Worm (Caenorhabditis elegans) whole organism, young adult: Measurements from ENCODE around the gene Y105C5B.8.
"Not testable (repeated sequence)": the region's sequence is repeated elsewhere in the genome, so short reads cannot be mapped to it uniquely, and the experiment has no call there.

Source experiments
- B0261.1 ChIP-seq: sonication (generic microtip); optimal IDR thresholded peaks from 2 replicates; lab custom pipeline; 2016; ENCODE audit warnings: mild to moderate bottlenecking, missing genetic modification characterization, moderate library complexity, missing compliant biosample characterization
- B0336.3 ChIP-seq: fragments of 200-800 bp; sonication (Bioruptor generic); IDR thresholded peaks from 2 replicates; pipeline ENCODE4 v1.3.6; 2022; ENCODE audit warnings: missing genetic modification characterization, missing compliant biosample characterization
- F23B12.7 ChIP-seq: sonication (generic microtip); optimal IDR thresholded peaks from 2 replicates; lab custom pipeline; 2017; ENCODE audit warnings: missing genetic modification characterization, mild to moderate bottlenecking, missing compliant biosample characterization, antibody characterized with exemption, moderate library complexity; ENCODE audit not compliant: insufficient read depth
- F33H1.4 ChIP-seq: fragments of 200-800 bp; sonication (Bioruptor generic); IDR thresholded peaks from 2 replicates; pipeline ENCODE4 v1.3.6; 2022; ENCODE audit warnings: missing genetic modification reagents, missing genetic modification characterization, missing compliant biosample characterization
- T07F8.4 ChIP-seq: sonication (generic microtip); optimal IDR thresholded peaks from 2 replicates; lab custom pipeline; 2016; ENCODE audit warnings: mild to moderate bottlenecking, missing genetic modification characterization, moderate library complexity, missing compliant biosample characterization
- Y53F4B.3 ChIP-seq: fragments of 200-800 bp; sonication (Bioruptor generic); IDR thresholded peaks from 2 replicates; pipeline ENCODE4 v1.3.6; 2022; ENCODE audit warnings: missing genetic modification reagents, missing genetic modification characterization, missing compliant biosample characterization
- Y56A3A.18 ChIP-seq: fragments of 200-800 bp; sonication (Bioruptor generic); IDR thresholded peaks from 2 replicates; pipeline ENCODE4 v1.3.6; 2022; ENCODE audit warnings: missing genetic modification reagents, missing genetic modification characterization, missing compliant biosample characterization
- ZK185.1 ChIP-seq: sonication (generic microtip); optimal IDR thresholded peaks from 2 replicates; lab custom pipeline; 2016; ENCODE audit warnings: mild to moderate bottlenecking, missing genetic modification characterization, missing compliant biosample characterization; ENCODE audit not compliant: poor library complexity, severe bottlenecking
- ama-1 ChIP-seq, 3 experiments: fragments of 150-350 bp in 1 of 3; sonication (generic microtip) in 2 of 3; optimal IDR thresholded peaks; 2 replicates each; lab custom pipeline; 2014 to 2018; ENCODE audit warnings: missing biosample characterization in 2 of 3, missing genetic modification characterization in 2 of 3, missing genetic modification reagents in 2 of 3
- atf-7 ChIP-seq: sonication (generic microtip); optimal IDR thresholded peaks from 2 replicates; lab custom pipeline; 2017; ENCODE audit warnings: mild to moderate bottlenecking, missing genetic modification characterization, missing compliant biosample characterization
- attf-5 ChIP-seq: fragments of 200-800 bp; sonication (Bioruptor generic); optimal IDR thresholded peaks from 2 replicates; lab custom pipeline; 2018; ENCODE audit warnings: mild to moderate bottlenecking, missing genetic modification characterization, missing compliant biosample characterization
- attf-6 ChIP-seq: fragments of 200-800 bp; sonication (Bioruptor generic); IDR thresholded peaks from 2 replicates; pipeline ENCODE4 v1.3.6; 2022; ENCODE audit warnings: missing genetic modification reagents, missing genetic modification characterization, missing compliant biosample characterization
- bed-1 ChIP-seq: fragments of 200-800 bp; sonication (Bioruptor generic); IDR thresholded peaks from 2 replicates; pipeline ENCODE4 v1.3.6; 2022; ENCODE audit warnings: missing genetic modification reagents, missing genetic modification characterization, missing compliant biosample characterization
- cebp-1 ChIP-seq, 2 experiments: fragments of 200-800 bp in 1 of 2; sonication (Bioruptor generic) in 1 of 2; sonication (generic microtip) in 1 of 2; IDR thresholded peaks in 1 of 2; optimal IDR thresholded peaks in 1 of 2; 2 replicates each; pipeline versions ENCODE4 v1.3.6 to Lab custom; 2017 to 2022; ENCODE audit warnings: missing compliant biosample characterization in 2 of 2, missing genetic modification characterization in 2 of 2, mild to moderate bottlenecking in 1 of 2, missing genetic modification reagents in 1 of 2, moderate library complexity in 1 of 2
- cebp-2 ChIP-seq: fragments of 200-800 bp; sonication (Bioruptor generic); IDR thresholded peaks from 2 replicates; pipeline ENCODE4 v1.3.6; 2022; ENCODE audit warnings: missing genetic modification characterization, missing compliant biosample characterization
- ceh-100 ChIP-seq: fragments of 200-800 bp; sonication (Bioruptor generic); IDR thresholded peaks from 2 replicates; pipeline ENCODE4 v1.3.6; 2022; ENCODE audit warnings: missing genetic modification reagents, missing genetic modification characterization, missing compliant biosample characterization
- ceh-58 ChIP-seq: fragments of 200-800 bp; sonication (Bioruptor generic); IDR thresholded peaks from 2 replicates; pipeline ENCODE4 v1.3.6; 2022; ENCODE audit warnings: missing genetic modification characterization, missing compliant biosample characterization
- ceh-91 ChIP-seq: fragments of 200-800 bp; sonication (Bioruptor generic); IDR thresholded peaks from 2 replicates; pipeline ENCODE4 v1.3.6; 2022; ENCODE audit warnings: missing genetic modification reagents, missing genetic modification characterization, missing compliant biosample characterization
- dox-1 ChIP-seq: fragments of 200-800 bp; sonication (Bioruptor generic); IDR thresholded peaks from 2 replicates; pipeline ENCODE4 v1.3.6; 2022; ENCODE audit warnings: missing genetic modification reagents, missing genetic modification characterization, missing compliant biosample characterization
- egl-44 ChIP-seq: fragments of 200-800 bp; sonication (Bioruptor generic); IDR thresholded peaks from 2 replicates; pipeline ENCODE4 v1.3.6; 2022; ENCODE audit warnings: missing genetic modification reagents, missing genetic modification characterization, missing compliant biosample characterization
- egrh-3 ChIP-seq: fragments of 200-800 bp; sonication (Bioruptor generic); IDR thresholded peaks from 2 replicates; pipeline ENCODE4 v1.3.6; 2022; ENCODE audit warnings: missing genetic modification reagents, missing genetic modification characterization, missing compliant biosample characterization
- ekl-4 ChIP-seq: fragments of 200-800 bp; sonication (Bioruptor generic); IDR thresholded peaks from 2 replicates; pipeline ENCODE4 v1.3.6; 2022; ENCODE audit warnings: missing genetic modification reagents, missing genetic modification characterization, missing compliant biosample characterization
- ets-4 ChIP-seq: fragments of 200-800 bp; sonication (Bioruptor generic); optimal IDR thresholded peaks from 2 replicates; lab custom pipeline; 2018; ENCODE audit warnings: mild to moderate bottlenecking, missing genetic modification characterization, missing compliant biosample characterization
- fkh-3 ChIP-seq: sonication (generic microtip); optimal IDR thresholded peaks from 2 replicates; lab custom pipeline; 2016; ENCODE audit warnings: mild to moderate bottlenecking, missing genetic modification characterization, missing compliant biosample characterization
- him-1 ChIP-seq: sonication (generic microtip); optimal IDR thresholded peaks from 2 replicates; lab custom pipeline; 2016; ENCODE audit warnings: missing genotype, missing genetic modification reagents, missing genetic modification characterization, missing compliant biosample characterization
- hmg-20 ChIP-seq: fragments of 200-800 bp; sonication (Bioruptor generic); IDR thresholded peaks from 2 replicates; pipeline ENCODE4 v1.3.6; 2022; ENCODE audit warnings: missing genetic modification reagents, missing genetic modification characterization, missing compliant biosample characterization
- lin-26 ChIP-seq: fragments of 200-800 bp; sonication (Bioruptor generic); IDR thresholded peaks from 2 replicates; pipeline ENCODE4 v1.3.6; 2022; ENCODE audit warnings: missing genetic modification reagents, missing genetic modification characterization, missing compliant biosample characterization
- lin-54 ChIP-seq: fragments of 200-800 bp; sonication (Bioruptor generic); optimal IDR thresholded peaks from 2 replicates; lab custom pipeline; 2018; ENCODE audit warnings: mild to moderate bottlenecking, missing genetic modification characterization, missing compliant biosample characterization
- madf-3 ChIP-seq: fragments of 200-800 bp; sonication (Bioruptor generic); IDR thresholded peaks from 2 replicates; pipeline ENCODE4 v1.3.6; 2022; ENCODE audit warnings: missing genetic modification reagents, missing genetic modification characterization, missing compliant biosample characterization
- madf-6 ChIP-seq: fragments of 200-800 bp; sonication (Bioruptor generic); IDR thresholded peaks from 2 replicates; pipeline ENCODE4 v1.3.6; 2022; ENCODE audit warnings: missing genetic modification reagents, missing genetic modification characterization, missing compliant biosample characterization
- nfyb-1 ChIP-seq: fragments of 200-800 bp; sonication (Bioruptor generic); IDR thresholded peaks from 2 replicates; pipeline ENCODE4 v1.3.6; 2022; ENCODE audit warnings: missing genetic modification reagents, missing genetic modification characterization, missing compliant biosample characterization
- nhr-90 ChIP-seq: sonication (generic microtip); optimal IDR thresholded peaks from 2 replicates; lab custom pipeline; 2016; ENCODE audit warnings: missing genotype, mild to moderate bottlenecking, missing genetic modification characterization, missing compliant biosample characterization
- pbrm-1 ChIP-seq: fragments of 200-800 bp; sonication (Bioruptor generic); IDR thresholded peaks from 2 replicates; pipeline ENCODE4 v1.3.6; 2022; ENCODE audit warnings: missing genetic modification reagents, missing genetic modification characterization, missing compliant biosample characterization
- rcor-1 ChIP-seq: fragments of 200-800 bp; sonication (Bioruptor generic); IDR thresholded peaks from 2 replicates; pipeline ENCODE4 v1.3.6; 2022; ENCODE audit warnings: missing genetic modification reagents, missing genetic modification characterization, missing compliant biosample characterization
- repo-1 ChIP-seq: sonication (generic microtip); optimal IDR thresholded peaks from 2 replicates; lab custom pipeline; 2017; ENCODE audit warnings: mild to moderate bottlenecking, missing genetic modification characterization, missing compliant biosample characterization
- rpc-1 ChIP-seq, 2 experiments: fragments of 150-350 bp in 1 of 2; sonication (generic microtip) in 1 of 2; optimal IDR thresholded peaks; 2 replicates each; lab custom pipeline; 2014 to 2018; ENCODE audit warnings: missing biosample characterization in 1 of 2, missing genetic modification characterization in 1 of 2, missing genetic modification reagents in 1 of 2, missing genotype in 1 of 2
- snpc-3.4 ChIP-seq: sonication (generic microtip); optimal IDR thresholded peaks from 2 replicates; lab custom pipeline; 2017; ENCODE audit warnings: missing genetic modification characterization, mild to moderate bottlenecking, missing compliant biosample characterization, antibody characterized with exemption, moderate library complexity, missing genotype, missing genetic modification reagents
- tbp1 ChIP-seq: fragments of 200-800 bp; sonication (Bioruptor generic); optimal IDR thresholded peaks from 2 replicates; lab custom pipeline; 2018; ENCODE audit warnings: mild to moderate bottlenecking, missing genetic modification characterization, missing compliant biosample characterization
- tlf-1 ChIP-seq: fragments of 200-800 bp; sonication (Bioruptor generic); optimal IDR thresholded peaks from 2 replicates; lab custom pipeline; 2018; ENCODE audit warnings: mild to moderate bottlenecking, missing genetic modification characterization, missing compliant biosample characterization
- ztf-18 ChIP-seq: sonication (generic microtip); optimal IDR thresholded peaks from 2 replicates; lab custom pipeline; 2016; ENCODE audit warnings: missing genotype, mild to moderate bottlenecking, missing genetic modification characterization, missing compliant biosample characterization
- ztf-25 ChIP-seq: fragments of 200-800 bp; sonication (Bioruptor generic); IDR thresholded peaks from 2 replicates; pipeline ENCODE4 v1.3.6; 2022; ENCODE audit warnings: missing genetic modification reagents, missing genetic modification characterization, missing compliant biosample characterization

The Y105C5B.8 gene

ce11 chrIV:15933100-15933499 is 6.5 kb upstream of the Y105C5B.8 start (continued):
- peak; percentile 94 for TF ChIP-seq tbp1 (GFP tag; lab: Kevin White, UChicago)
- TF ChIP-seq cebp-2 (GFP tag; lab: Robert Waterston, UW), result 0 out of 2 replicates have a peak, but pooled peaks have one; percentile 70
- not testable (repeated sequence) for TF ChIP-seq cebp-1 (GFP tag; IDR thresholded peaks at IDR 0.05; lab: Robert Waterston, UW); ama-1 (optimal IDR thresholded peaks at IDR 0.05; lab: Kevin White, UChicago)
- peak; percentile 56 for TF ChIP-seq cebp-1 (tag; optimal IDR thresholded peaks at IDR 0.05; lab: Kevin White, UChicago)
- peak; percentile 79 for TF ChIP-seq nfyb-1 (GFP tag; lab: Robert Waterston, UW)
- TF ChIP-seq ceh-100 (GFP tag; lab: Robert Waterston, UW), result peak; percentile 49; the same call in 1 of the 2 replicates
- TF ChIP-seq egrh-3 (GFP tag; lab: Robert Waterston, UW), result 0 out of 2 replicates have a peak, but pooled peaks have one; percentile 13
- peak; percentile 3 for TF ChIP-seq F23B12.7 (tag; lab: Kevin White, UChicago)
- TF ChIP-seq ZK185.1 (tag; lab: Kevin White, UChicago), result peak; percentile 62
- TF ChIP-seq ztf-18 (tag; lab: Kevin White, UChicago), result peak; percentile 86
- TF ChIP-seq egl-44 (GFP tag; lab: Robert Waterston, UW), result 0 out of 2 replicates have a peak, but pooled peaks have one; percentile 59
- peak; percentile 34 for TF ChIP-seq lin-54 (GFP tag; lab: Kevin White, UChicago)
- TF ChIP-seq ztf-25 (GFP tag; lab: Robert Waterston, UW), result peak; percentile 82
- TF ChIP-seq Y53F4B.3 (GFP tag; lab: Robert Waterston, UW), result peak; percentile 79
- 0 out of 2 replicates have a peak, but pooled peaks have one; percentile 57 for TF ChIP-seq bed-1 (GFP tag; lab: Robert Waterston, UW)
- peak; percentile 65; the same call in 1 of the 2 replicates for TF ChIP-seq ekl-4 (GFP tag; lab: Robert Waterston, UW)
- peak; percentile 76 for TF ChIP-seq pbrm-1 (GFP tag; lab: Robert Waterston, UW)
- TF ChIP-seq hmg-20, result peak; percentile 71; the same call in 1 of the 2 replicates
- peak; percentile 17; the same call in 1 of the 2 replicates for TF ChIP-seq ceh-91 (GFP tag; lab: Robert Waterston, UW)
- TF ChIP-seq Y56A3A.18, result peak; percentile 87
- peak; percentile 90 for TF ChIP-seq lin-26 (GFP tag; lab: Robert Waterston, UW)
- TF ChIP-seq ama-1 (GFP tag; optimal IDR thresholded peaks at IDR 0.05; lab: Kevin White, UChicago), result peak in 1 of 2 experiments; percentile 46
- peak; percentile 76 for TF ChIP-seq rpc-1 (optimal IDR thresholded peaks at IDR 0.05; lab: Kevin White, UChicago)
- peak; percentile 86 for TF ChIP-seq rpc-1 (tag; optimal IDR thresholded peaks at IDR 0.05; lab: Kevin White, UChicago)
- TF ChIP-seq F33H1.4, result 0 out of 2 replicates have a peak, but pooled peaks have one; percentile 7
- TF ChIP-seq madf-3, result peak; percentile 75; the same call in 1 of the 2 replicates
- TF ChIP-seq attf-6 (GFP tag; lab: Robert Waterston, UW), result peak; percentile 97
- TF ChIP-seq fkh-3 (tag; lab: Kevin White, UChicago), result peak; percentile 35
- 0 out of 2 replicates have a peak, but pooled peaks have one; percentile 4 for TF ChIP-seq ceh-58 (GFP tag; lab: Robert Waterston, UW)
- TF ChIP-seq dox-1 (GFP tag; lab: Robert Waterston, UW), result peak; percentile 76
- TF ChIP-seq atf-7 (tag; lab: Kevin White, UChicago), result peak; percentile 41
- TF ChIP-seq B0336.3, result peak; percentile 56
- peak; percentile 49 for TF ChIP-seq snpc-3.4 (tag; lab: Kevin White, UChicago)
- TF ChIP-seq B0261.1 (tag; lab: Kevin White, UChicago), result peak; percentile 87
- TF ChIP-seq madf-6 (GFP tag; lab: Robert Waterston, UW), result peak; percentile 62
- peak; percentile 11 for TF ChIP-seq attf-5
- peak; percentile 65 for TF ChIP-seq him-1 (tag; lab: Kevin White, UChicago)
- TF ChIP-seq rcor-1 (GFP tag; lab: Robert Waterston, UW), result peak; percentile 49; the same call in 1 of the 2 replicates
- TF ChIP-seq ets-4 (GFP tag; lab: Kevin White, UChicago), result peak; percentile 37
- peak; percentile 77 for TF ChIP-seq nhr-90 (tag; lab: Kevin White, UChicago)
- TF ChIP-seq repo-1 (tag; lab: Kevin White, UChicago), result peak; percentile 27
- TF ChIP-seq tlf-1 (GFP tag; lab: Kevin White, UChicago), result peak; percentile 11
- TF ChIP-seq T07F8.4 (tag; lab: Kevin White, UChicago), result peak; percentile 63
